Worm (Caenorhabditis elegans) whole organism, mixed stage, embryonic: ENCODE data around the gene mam-1.

Experiments used
- M03D4.4 ChIP-seq: sonication (generic microtip); optimal IDR thresholded peaks from 2 replicates; lab custom pipeline; 2017; ENCODE audit warnings: mild to moderate bottlenecking, missing genetic modification characterization, missing compliant biosample characterization
- bed-3 ChIP-seq: fragments of 200-800 bp; sonication (Bioruptor generic); optimal IDR thresholded peaks from 3 replicates; lab custom pipeline; 2018; ENCODE audit warnings: mild to moderate bottlenecking, missing genetic modification characterization, moderate library complexity, missing compliant biosample characterization
- blmp-1 ChIP-seq: fragments of 150-350 bp; optimal IDR thresholded peaks from 2 replicates; lab custom pipeline; 2014; ENCODE audit warnings: missing biosample characterization, missing genetic modification characterization
- ceh-39 ChIP-seq: fragments of 150-350 bp; optimal IDR thresholded peaks from 2 replicates; lab custom pipeline; 2014; ENCODE audit warnings: missing biosample characterization, missing genetic modification characterization
- ceh-43 ChIP-seq: fragments of 200-800 bp; sonication (Bioruptor generic); optimal IDR thresholded peaks from 2 replicates; lab custom pipeline; 2018; ENCODE audit warnings: mild to moderate bottlenecking, missing genetic modification characterization, moderate library complexity, missing compliant biosample characterization
- ceh-83 ChIP-seq: fragments of 200-800 bp; sonication (Bioruptor generic); optimal IDR thresholded peaks from 2 replicates; lab custom pipeline; 2018; ENCODE audit warnings: mild to moderate bottlenecking, missing genetic modification characterization, missing compliant biosample characterization
- ces-1 ChIP-seq: fragments of 150-350 bp; optimal IDR thresholded peaks from 2 replicates; lab custom pipeline; 2014; ENCODE audit warnings: missing biosample characterization, missing genetic modification reagents, missing genetic modification characterization
- cnd-1 ChIP-seq: fragments of 200-800 bp; sonication (Bioruptor generic); optimal IDR thresholded peaks from 2 replicates; lab custom pipeline; 2018; ENCODE audit warnings: mild to moderate bottlenecking, missing genetic modification characterization, missing compliant biosample characterization
- drap-1 ChIP-seq: fragments of 200-800 bp; sonication (Bioruptor generic); optimal IDR thresholded peaks from 3 replicates; lab custom pipeline; 2018; ENCODE audit warnings: mild to moderate bottlenecking, missing genetic modification characterization, missing compliant biosample characterization
- elt-1 ChIP-seq: sonication (generic microtip); optimal IDR thresholded peaks from 2 replicates; lab custom pipeline; 2017; ENCODE audit warnings: missing genetic modification characterization, mild to moderate bottlenecking, missing compliant biosample characterization, antibody characterized with exemption, moderate library complexity, borderline replicate concordance; ENCODE audit not compliant: insufficient read depth
- elt-3 ChIP-seq: fragments of 150-350 bp; optimal IDR thresholded peaks from 2 replicates; lab custom pipeline; 2014; ENCODE audit warnings: missing biosample characterization, missing genetic modification characterization
- flh-1 ChIP-seq: fragments of 200-800 bp; sonication (Bioruptor generic); optimal IDR thresholded peaks from 2 replicates; lab custom pipeline; 2018; ENCODE audit warnings: mild to moderate bottlenecking, missing genetic modification characterization, moderate library complexity, missing compliant biosample characterization
- ham-2 ChIP-seq: fragments of 200-800 bp; sonication (Bioruptor generic); optimal IDR thresholded peaks from 2 replicates; lab custom pipeline; 2018; ENCODE audit warnings: mild to moderate bottlenecking, missing genetic modification characterization, missing compliant biosample characterization
- hlh-1 ChIP-seq: fragments of 150-350 bp; optimal IDR thresholded peaks from 2 replicates; lab custom pipeline; 2014; ENCODE audit warnings: missing biosample characterization, missing genetic modification reagents, missing genetic modification characterization
- lin-13 ChIP-seq: fragments of 150-350 bp; optimal IDR thresholded peaks from 2 replicates; lab custom pipeline; 2014; ENCODE audit warnings: missing biosample characterization, missing genetic modification characterization
- lin-32 ChIP-seq: fragments of 200-800 bp; sonication (Bioruptor generic); optimal IDR thresholded peaks from 2 replicates; lab custom pipeline; 2018; ENCODE audit warnings: mild to moderate bottlenecking, missing genetic modification characterization, missing compliant biosample characterization
- lsy-2 ChIP-seq: fragments of 150-350 bp; optimal IDR thresholded peaks from 2 replicates; lab custom pipeline; 2014; ENCODE audit warnings: missing biosample characterization, missing genetic modification characterization
- mab-5 ChIP-seq: fragments of 150-350 bp; optimal IDR thresholded peaks from 2 replicates; lab custom pipeline; 2014; ENCODE audit warnings: missing biosample characterization, missing genetic modification characterization
- mep-1 ChIP-seq: fragments of 150-350 bp; optimal IDR thresholded peaks from 2 replicates; lab custom pipeline; 2017; ENCODE audit warnings: missing biosample characterization, missing genetic modification reagents, missing genetic modification characterization, inconsistent platforms
- mls-2 ChIP-seq: sonication (generic microtip); optimal IDR thresholded peaks from 2 replicates; lab custom pipeline; 2016; ENCODE audit warnings: mild to moderate bottlenecking, missing genetic modification characterization, moderate library complexity, missing compliant biosample characterization
- nhr-12 ChIP-seq: fragments of 150-350 bp; optimal IDR thresholded peaks from 2 replicates; lab custom pipeline; 2014; ENCODE audit warnings: missing biosample characterization, missing genetic modification characterization
- nhr-2 ChIP-seq: fragments of 150-350 bp; optimal IDR thresholded peaks from 2 replicates; lab custom pipeline; 2014; ENCODE audit warnings: missing biosample characterization, missing genetic modification characterization
- nhr-237 ChIP-seq: fragments of 150-350 bp; optimal IDR thresholded peaks from 2 replicates; lab custom pipeline; 2014; ENCODE audit warnings: missing biosample characterization, missing genetic modification characterization
- nhr-28 ChIP-seq: fragments of 150-350 bp; optimal IDR thresholded peaks from 2 replicates; lab custom pipeline; 2014; ENCODE audit warnings: missing biosample characterization, missing genetic modification characterization
- nhr-76 ChIP-seq: sonication (generic microtip); optimal IDR thresholded peaks from 2 replicates; lab custom pipeline; 2017; ENCODE audit warnings: missing biosample characterization, missing genetic modification characterization
- pha-4 ChIP-seq: fragments of 150-350 bp; optimal IDR thresholded peaks from 2 replicates; lab custom pipeline; 2018; ENCODE audit warnings: missing biosample characterization, missing genetic modification reagents, missing genetic modification characterization
- sem-2 ChIP-seq: fragments of 200-800 bp; sonication (Bioruptor generic); optimal IDR thresholded peaks from 2 replicates; lab custom pipeline; 2018; ENCODE audit warnings: mild to moderate bottlenecking, missing genetic modification characterization, missing compliant biosample characterization
- snpc-4 ChIP-seq: fragments of 150-350 bp; optimal IDR thresholded peaks from 2 replicates; lab custom pipeline; 2014; ENCODE audit warnings: missing biosample characterization, missing genetic modification characterization
- sptf-1 ChIP-seq: sonication (generic microtip); optimal IDR thresholded peaks from 2 replicates; lab custom pipeline; 2017; ENCODE audit warnings: mild to moderate bottlenecking, missing genetic modification characterization, moderate library complexity, missing compliant biosample characterization
- tbx-8 ChIP-seq: fragments of 200-800 bp; sonication (Bioruptor generic); optimal IDR thresholded peaks from 2 replicates; lab custom pipeline; 2018; ENCODE audit warnings: mild to moderate bottlenecking, missing genetic modification characterization, moderate library complexity, missing compliant biosample characterization
- unc-120 ChIP-seq: sonication (generic microtip); optimal IDR thresholded peaks from 2 replicates; lab custom pipeline; 2017; ENCODE audit warnings: missing genetic modification characterization, missing compliant biosample characterization; ENCODE audit not compliant: poor library complexity, severe bottlenecking
- unc-39 ChIP-seq: fragments of 150-350 bp; optimal IDR thresholded peaks from 2 replicates; lab custom pipeline; 2014; ENCODE audit warnings: missing biosample characterization, missing genetic modification characterization
- unc-62 ChIP-seq: fragments of 150-350 bp; optimal IDR thresholded peaks from 2 replicates; lab custom pipeline; 2014; ENCODE audit warnings: missing biosample characterization, missing genetic modification reagents, missing genetic modification characterization
- zip-8 ChIP-seq: fragments of 150-350 bp; optimal IDR thresholded peaks from 2 replicates; lab custom pipeline; 2014; ENCODE audit warnings: missing biosample characterization, missing genetic modification characterization
- ztf-11 ChIP-seq: fragments of 150-350 bp; optimal IDR thresholded peaks from 2 replicates; lab custom pipeline; 2014; ENCODE audit warnings: missing biosample characterization, missing genetic modification characterization

mam-1 gene

ce11 chrX:871957-872715, 16.1 kb downstream of the mam-1 start, which contains the start of gene F56F10.1:
Gene F56F10.1 (plus strand): TSS chrX:872603.
- TF ChIP-seq lin-32 = no peak
- no peak for TF ChIP-seq nhr-237 (tag; lab: Kevin White, UChicago)
- no peak for TF ChIP-seq ham-2
- TF ChIP-seq bed-3 = no peak
- no peak for TF ChIP-seq elt-1 (tag; lab: Kevin White, UChicago)
- TF ChIP-seq ceh-83 (GFP tag; lab: Kevin White, UChicago) = no peak
- no peak for TF ChIP-seq snpc-4
- no peak for TF ChIP-seq elt-3 (tag; lab: Kevin White, UChicago)
- no peak for TF ChIP-seq sem-2
- no peak for TF ChIP-seq nhr-76 (tag; lab: Kevin White, UChicago)
- TF ChIP-seq flh-1 (GFP tag; lab: Kevin White, UChicago) = no peak
- no peak for TF ChIP-seq nhr-2 (tag; lab: Kevin White, UChicago)
- no peak for TF ChIP-seq sptf-1 (tag; lab: Kevin White, UChicago)
- TF ChIP-seq unc-120 (tag; lab: Kevin White, UChicago) = no peak
- TF ChIP-seq nhr-12 (tag; lab: Kevin White, UChicago) = no peak
- TF ChIP-seq pha-4 = no peak
- no peak for TF ChIP-seq M03D4.4 (tag; lab: Kevin White, UChicago)
- no peak for TF ChIP-seq lsy-2 (tag; lab: Kevin White, UChicago)
- TF ChIP-seq hlh-1 = no peak
- no peak for TF ChIP-seq unc-39 (tag; lab: Kevin White, UChicago)

ce11 chrX:871020-871419, 17.2 kb downstream of the mam-1 start, which contains the start of gene lgl-1:
Gene lgl-1 (minus strand): TSS chrX:871089.
- TF ChIP-seq lin-13 (tag; lab: Kevin White, UChicago) (peak; percentile 17), lsy-2 (tag; lab: Kevin White, UChicago) (peak; percentile 4), elt-3 (tag; lab: Kevin White, UChicago) (no peak), sem-2 (no peak), nhr-2 (tag; lab: Kevin White, UChicago) (peak; percentile 95), M03D4.4 (tag; lab: Kevin White, UChicago) (no peak), zip-8 (no peak), mls-2 (tag; lab: Kevin White, UChicago) (peak; percentile 76), unc-39 (tag; lab: Kevin White, UChicago) (no peak), drap-1 (GFP tag; lab: Kevin White, UChicago) (peak; percentile 53), ces-1 (no peak), ham-2 (peak; percentile 60), ceh-43 (GFP tag; lab: Kevin White, UChicago) (no peak), tbx-8 (GFP tag; lab: Kevin White, UChicago) (no peak), hlh-1 (peak; percentile 67), bed-3 (no peak), blmp-1 (no peak), cnd-1 (tag; lab: Kevin White, UChicago) (peak; percentile 67), ceh-83 (GFP tag; lab: Kevin White, UChicago) (no peak), nhr-237 (tag; lab: Kevin White, UChicago) (no peak), ceh-39 (tag; lab: Kevin White, UChicago) (no peak), lin-32 (no peak), mep-1 (tag; lab: Kevin White, UChicago) (peak; percentile 12), nhr-76 (tag; lab: Kevin White, UChicago) (no peak), flh-1 (GFP tag; lab: Kevin White, UChicago) (no peak), sptf-1 (tag; lab: Kevin White, UChicago) (peak; percentile 13), unc-62 (GFP tag; lab: Kevin White, UChicago) (no peak), elt-1 (tag; lab: Kevin White, UChicago) (no peak), unc-120 (tag; lab: Kevin White, UChicago) (no peak), ztf-11 (tag; lab: Kevin White, UChicago) (no peak), mab-5 (tag; lab: Kevin White, UChicago) (no peak), nhr-28 (tag; lab: Kevin White, UChicago) (no peak), pha-4 (peak; percentile 11), nhr-12 (tag; lab: Kevin White, UChicago) (no peak), snpc-4 (no peak)

- TF ChIP-seq nhr-28 (tag; lab: Kevin White, UChicago) (no peak), ceh-39 (tag; lab: Kevin White, UChicago) (no peak), ces-1 (no peak), unc-39 (tag; lab: Kevin White, UChicago) (no peak), elt-1 (tag; lab: Kevin White, UChicago) (no peak)
Observed at ce11 chrX:865214-865613, 23.0 kb downstream of the mam-1 start.
